Fruit fly (Drosophila melanogaster): ENCODE data around the gene CG13045.

DNA sequence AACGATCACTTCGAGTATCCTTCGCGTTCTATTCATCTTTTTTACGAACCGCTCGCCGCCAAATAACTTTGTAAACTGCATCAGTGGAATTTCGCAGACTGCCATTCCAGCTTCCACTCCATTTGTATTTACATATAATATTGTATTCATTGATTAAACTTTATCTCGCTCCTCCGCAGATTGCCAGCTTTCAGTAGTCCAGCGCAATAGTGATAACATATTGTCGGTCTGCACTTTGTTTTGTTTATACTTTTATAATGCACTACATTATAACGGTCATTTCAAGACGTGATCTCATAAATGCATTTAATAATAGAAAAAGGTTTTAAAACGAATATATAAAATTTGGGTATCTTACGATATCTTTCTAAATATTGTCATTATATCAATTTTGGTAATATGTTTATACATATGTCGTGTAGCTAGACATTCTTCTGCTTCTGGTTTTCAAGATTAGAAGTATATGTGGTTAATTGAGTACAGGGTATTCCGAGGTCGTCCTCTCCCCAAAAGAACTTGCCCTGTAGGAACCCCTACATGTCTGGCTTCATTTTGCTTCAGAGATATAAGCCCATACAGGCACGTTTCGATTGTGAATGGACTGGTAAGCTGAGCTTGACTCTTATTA is 22.5 kb downstream of the CG13045 start, which contains the start of gene CG4950:
- TF ChIP-seq CG8478 (optimal IDR thresholded peaks at IDR 0.05) (no peak), CTCF (optimal IDR thresholded peaks at IDR 0.05) (no peak)
